Fruit fly (Drosophila melanogaster) whole organism, prepupa: ENCODE data around the gene osk.

Experiments
- Blimp-1 ChIP-seq: fragments of 200-800 bp; sonication (Bioruptor generic); optimal IDR thresholded peaks from 3 replicates; lab custom pipeline; 2017; ENCODE audit warnings: missing biosample characterization, missing genetic modification characterization, mild to moderate bottlenecking, moderate library complexity, missing genetic modification reagents
- CG10631 ChIP-seq: fragments of 200-800 bp; sonication (Bioruptor generic); optimal IDR thresholded peaks from 2 replicates; lab custom pipeline; 2016; ENCODE audit warnings: missing biosample characterization, missing genetic modification characterization
- CG11294 ChIP-seq: fragments of 200-800 bp; sonication (Bioruptor generic); IDR thresholded peaks from 2 replicates; pipeline ENCODE4 v1.3.6; 2022; ENCODE audit warnings: missing biosample characterization, missing genetic modification characterization
- CG11762 ChIP-seq: fragments of 200-800 bp; sonication (Bioruptor generic); optimal IDR thresholded peaks from 3 replicates; lab custom pipeline; 2016; ENCODE audit warnings: missing biosample characterization, missing genetic modification characterization; ENCODE audit not compliant: insufficient read depth
- CG11902 ChIP-seq: fragments of 200-800 bp; sonication (Bioruptor generic); optimal IDR thresholded peaks from 3 replicates; lab custom pipeline; 2016; ENCODE audit warnings: missing biosample characterization, missing genetic modification characterization
- CG15336 ChIP-seq: fragments of 200-800 bp; sonication (Bioruptor generic); IDR thresholded peaks from 2 replicates; pipeline ENCODE4 v1.3.6; 2022; ENCODE audit warnings: missing biosample characterization, missing genetic modification characterization
- CG1621 ChIP-seq: fragments of 200-800 bp; sonication (Bioruptor generic); optimal IDR thresholded peaks from 3 replicates; lab custom pipeline; 2018; ENCODE audit warnings: missing biosample characterization, mild to moderate bottlenecking, missing genetic modification characterization
- CG16779 ChIP-seq: fragments of 200-800 bp; sonication (Bioruptor generic); optimal IDR thresholded peaks from 3 replicates; lab custom pipeline; 2017; ENCODE audit warnings: missing biosample characterization, mild to moderate bottlenecking, missing genetic modification characterization
- CG3032 ChIP-seq: fragments of 200-800 bp; optimal IDR thresholded peaks from 2 replicates; lab custom pipeline; 2019; ENCODE audit warnings: missing biosample characterization, mild to moderate bottlenecking, missing genetic modification characterization, moderate library complexity
- CG31627 ChIP-seq: fragments of 200-800 bp; sonication (Bioruptor generic); optimal IDR thresholded peaks from 3 replicates; lab custom pipeline; 2016; ENCODE audit warnings: missing biosample characterization, missing genetic modification characterization
- CG4318 ChIP-seq: fragments of 200-800 bp; sonication (Bioruptor generic); optimal IDR thresholded peaks from 3 replicates; lab custom pipeline; 2017; ENCODE audit warnings: missing biosample characterization, mild to moderate bottlenecking, missing genetic modification characterization
- CG6276 ChIP-seq: fragments of 200-800 bp; sonication (Bioruptor generic); optimal IDR thresholded peaks from 2 replicates; lab custom pipeline; 2017; ENCODE audit warnings: missing biosample characterization, mild to moderate bottlenecking, missing genetic modification characterization
- CG6792 ChIP-seq: fragments of 200-800 bp; sonication (Bioruptor generic); optimal IDR thresholded peaks from 3 replicates; lab custom pipeline; 2016; ENCODE audit warnings: missing biosample characterization, missing genetic modification characterization
- CG6808 ChIP-seq: fragments of 200-800 bp; sonication (Bioruptor generic); optimal IDR thresholded peaks from 3 replicates; lab custom pipeline; 2017; ENCODE audit warnings: missing biosample characterization, missing genetic modification characterization, mild to moderate bottlenecking, moderate library complexity, missing genetic modification reagents
- CG6854 ChIP-seq: fragments of 200-800 bp; sonication (Bioruptor generic); optimal IDR thresholded peaks from 2 replicates; lab custom pipeline; 2017; ENCODE audit warnings: missing biosample characterization, mild to moderate bottlenecking, missing genetic modification characterization
- CG7368 ChIP-seq: fragments of 200-800 bp; sonication (Bioruptor generic); optimal IDR thresholded peaks from 3 replicates; lab custom pipeline; 2016; ENCODE audit warnings: missing biosample characterization, missing genetic modification characterization
- CG8119 ChIP-seq: fragments of 200-800 bp; sonication (Bioruptor generic); IDR thresholded peaks from 3 replicates; pipeline ENCODE4 v1.3.6; 2022; ENCODE audit warnings: missing biosample characterization, missing genetic modification characterization
- CG9139 ChIP-seq: fragments of 200-800 bp; sonication (Bioruptor generic); optimal IDR thresholded peaks from 3 replicates; lab custom pipeline; 2017; ENCODE audit warnings: missing biosample characterization, mild to moderate bottlenecking, missing genetic modification characterization
- Eip75B ChIP-seq: fragments of 200-800 bp; sonication (Bioruptor generic); optimal IDR thresholded peaks from 3 replicates; lab custom pipeline; 2016; ENCODE audit warnings: missing biosample characterization, missing genetic modification characterization
- Eip78C ChIP-seq: fragments of 200-800 bp; sonication (Bioruptor generic); peaks from one replicate; lab custom pipeline; 2016; ENCODE audit warnings: missing biosample characterization, missing genetic modification characterization
- Ets96B ChIP-seq: fragments of 200-800 bp; optimal IDR thresholded peaks from 2 replicates; lab custom pipeline; 2019; ENCODE audit warnings: missing biosample characterization, mild to moderate bottlenecking, missing genetic modification characterization, moderate library complexity
- Gug ChIP-seq: fragments of 200-800 bp; sonication (Bioruptor generic); IDR thresholded peaks from 2 replicates; pipeline ENCODE4 v1.3.6; 2022; ENCODE audit warnings: missing biosample characterization, missing genetic modification characterization
- Hr38 ChIP-seq: sonication (Bioruptor generic); optimal IDR thresholded peaks from 2 replicates; lab custom pipeline; 2016; ENCODE audit warnings: missing biosample characterization, missing genetic modification characterization
- Hr39 ChIP-seq: fragments of 200-800 bp; sonication (Bioruptor generic); optimal IDR thresholded peaks from 2 replicates; lab custom pipeline; 2016; ENCODE audit warnings: missing biosample characterization, missing genetic modification characterization
- Met ChIP-seq: fragments of 200-800 bp; sonication (Bioruptor generic); optimal IDR thresholded peaks from 3 replicates; lab custom pipeline; 2016; ENCODE audit warnings: missing biosample characterization, missing genetic modification characterization
- OdsH ChIP-seq: fragments of 200-800 bp; sonication (Bioruptor generic); optimal IDR thresholded peaks from 3 replicates; lab custom pipeline; 2016; ENCODE audit warnings: missing biosample characterization, missing genetic modification characterization
- Smox ChIP-seq: fragments of 200-800 bp; sonication (Bioruptor generic); optimal IDR thresholded peaks from 3 replicates; lab custom pipeline; 2016; ENCODE audit warnings: missing biosample characterization, missing genetic modification characterization
- Sox102F ChIP-seq: fragments of 200-800 bp; sonication (Bioruptor generic); optimal IDR thresholded peaks from 2 replicates; lab custom pipeline; 2016; ENCODE audit warnings: missing biosample characterization, mild to moderate bottlenecking, missing genetic modification characterization
- Sox14 ChIP-seq: fragments of 200-800 bp; sonication (Bioruptor generic); optimal IDR thresholded peaks from 3 replicates; lab custom pipeline; 2016; ENCODE audit warnings: missing biosample characterization, missing genetic modification characterization
- Sox15 ChIP-seq: fragments of 200-800 bp; sonication (Bioruptor generic); optimal IDR thresholded peaks from 3 replicates; lab custom pipeline; 2016; ENCODE audit warnings: missing biosample characterization, missing genetic modification characterization
- achi ChIP-seq: fragments of 200-800 bp; sonication (Bioruptor generic); optimal IDR thresholded peaks from 3 replicates; lab custom pipeline; 2016; ENCODE audit warnings: missing biosample characterization, missing genetic modification characterization
- acj6 ChIP-seq: fragments of 200-800 bp; sonication (Bioruptor generic); optimal IDR thresholded peaks from 3 replicates; lab custom pipeline; 2016; ENCODE audit warnings: missing biosample characterization, missing genetic modification characterization
- dac ChIP-seq: fragments of 200-800 bp; sonication (Bioruptor generic); optimal IDR thresholded peaks from 2 replicates; lab custom pipeline; 2017; ENCODE audit warnings: missing biosample characterization, mild to moderate bottlenecking, missing genetic modification characterization
- esn ChIP-seq: fragments of 200-800 bp; sonication (Bioruptor generic); optimal IDR thresholded peaks from 2 replicates; lab custom pipeline; 2016; ENCODE audit warnings: missing biosample characterization, mild to moderate bottlenecking, missing genetic modification characterization, moderate library complexity
- fd59A ChIP-seq: fragments of 200-800 bp; sonication (Bioruptor generic); optimal IDR thresholded peaks from 2 replicates; lab custom pipeline; 2017; ENCODE audit warnings: missing biosample characterization, mild to moderate bottlenecking, missing genetic modification characterization, missing genetic modification reagents
- fkh ChIP-seq: fragments of 200-800 bp; sonication (Bioruptor generic); optimal IDR thresholded peaks from 3 replicates; lab custom pipeline; 2017; ENCODE audit warnings: missing biosample characterization, mild to moderate bottlenecking, missing genetic modification characterization, moderate library complexity
- net ChIP-seq: fragments of 200-800 bp; sonication (Bioruptor generic); optimal IDR thresholded peaks from 3 replicates; lab custom pipeline; 2016; ENCODE audit warnings: missing biosample characterization, missing genetic modification characterization
- pdm3 ChIP-seq: fragments of 200-800 bp; sonication (Bioruptor generic); optimal IDR thresholded peaks from 3 replicates; lab custom pipeline; 2016; ENCODE audit warnings: missing biosample characterization, missing genetic modification characterization
- salr ChIP-seq, 2 experiments: fragments of 200-800 bp; sonication (Bioruptor generic); optimal IDR thresholded peaks; 3 replicates each; lab custom pipeline; 2016 to 2018; ENCODE audit warnings: missing biosample characterization in 2 of 2, missing genetic modification characterization in 2 of 2, mild to moderate bottlenecking in 1 of 2
- spab ChIP-seq: fragments of 200-800 bp; sonication (Bioruptor generic); optimal IDR thresholded peaks from 2 replicates; lab custom pipeline; 2017; ENCODE audit warnings: missing biosample characterization, mild to moderate bottlenecking, missing genetic modification characterization, missing genetic modification reagents
- svp ChIP-seq: fragments of 200-800 bp; sonication (Bioruptor generic); peaks from one replicate; lab custom pipeline; 2016; ENCODE audit warnings: missing biosample characterization, missing genetic modification characterization
- vri ChIP-seq: fragments of 200-800 bp; sonication (Bioruptor generic); optimal IDR thresholded peaks from 3 replicates; lab custom pipeline; 2016; ENCODE audit warnings: missing biosample characterization, mild to moderate bottlenecking, missing genetic modification characterization

osk gene

DNA sequence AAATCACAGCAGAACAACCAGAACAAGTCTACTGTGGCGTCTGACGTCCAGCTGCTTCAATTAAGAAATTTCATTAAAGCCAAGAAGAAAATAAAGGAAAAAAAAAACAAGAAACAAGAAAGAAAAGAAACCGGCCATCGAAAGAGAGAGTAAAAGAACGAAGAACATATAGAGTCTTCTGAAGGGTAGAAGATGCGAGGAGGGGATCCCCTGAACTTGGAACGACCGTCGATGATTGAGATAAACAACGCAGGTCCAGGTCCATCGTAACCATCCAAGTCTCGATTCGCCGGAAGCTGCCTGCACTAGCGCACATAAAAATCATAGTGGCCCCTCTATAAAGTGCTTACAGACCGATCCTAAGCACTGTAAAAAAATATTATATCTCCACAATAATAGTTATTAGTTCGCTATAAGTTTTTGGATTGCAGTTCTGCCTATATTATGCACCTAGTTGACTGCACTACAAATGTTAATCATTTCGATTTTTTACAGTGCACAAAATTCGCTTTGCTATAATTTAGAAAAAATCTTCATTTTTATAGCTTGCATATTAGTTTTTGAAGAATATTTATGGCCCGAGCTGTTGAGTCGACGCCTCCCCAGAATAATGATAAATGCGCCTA lies 12.2 kb upstream of the osk start (continued):
- TF ChIP-seq CG11762 (GFP tag; lab: Kevin White, UChicago): peak; percentile 28
- TF ChIP-seq Gug (GFP tag; lab: Robert Waterston, UW): peak; percentile 79
- TF ChIP-seq fd59A: peak; percentile 33
- TF ChIP-seq Sox102F: no peak
- TF ChIP-seq CG11294 (GFP tag; lab: Robert Waterston, UW): no peak
- TF ChIP-seq CG15336 (GFP tag; lab: Robert Waterston, UW): peak; percentile 37; the same call in 1 of the 2 replicates
- no peak for TF ChIP-seq CG6854
- TF ChIP-seq Blimp-1 (GFP tag; lab: Kevin White, UChicago): peak; percentile 36
- peak; percentile 64 for TF ChIP-seq pdm3 (GFP tag; lab: Kevin White, UChicago)
- peak; percentile 45; the same call in 1 of the 3 replicates for TF ChIP-seq CG8119 (GFP tag; lab: Robert Waterston, UW)
- peak; percentile 57 for TF ChIP-seq CG1621
- TF ChIP-seq Ets96B (tag; lab: Kevin White, UChicago): peak; percentile 71
- no peak for TF ChIP-seq Smox (GFP tag; lab: Kevin White, UChicago)
- TF ChIP-seq acj6: peak; percentile 63
- TF ChIP-seq CG9139 (GFP tag; lab: Kevin White, UChicago): peak; percentile 78
- no peak for TF ChIP-seq CG16779 (tag; lab: Kevin White, UChicago)
- peak; percentile 61 to 68 for TF ChIP-seq salr (GFP tag; optimal IDR thresholded peaks at IDR 0.05; lab: Kevin White, UChicago)
- TF ChIP-seq net: peak; percentile 8

DNA sequence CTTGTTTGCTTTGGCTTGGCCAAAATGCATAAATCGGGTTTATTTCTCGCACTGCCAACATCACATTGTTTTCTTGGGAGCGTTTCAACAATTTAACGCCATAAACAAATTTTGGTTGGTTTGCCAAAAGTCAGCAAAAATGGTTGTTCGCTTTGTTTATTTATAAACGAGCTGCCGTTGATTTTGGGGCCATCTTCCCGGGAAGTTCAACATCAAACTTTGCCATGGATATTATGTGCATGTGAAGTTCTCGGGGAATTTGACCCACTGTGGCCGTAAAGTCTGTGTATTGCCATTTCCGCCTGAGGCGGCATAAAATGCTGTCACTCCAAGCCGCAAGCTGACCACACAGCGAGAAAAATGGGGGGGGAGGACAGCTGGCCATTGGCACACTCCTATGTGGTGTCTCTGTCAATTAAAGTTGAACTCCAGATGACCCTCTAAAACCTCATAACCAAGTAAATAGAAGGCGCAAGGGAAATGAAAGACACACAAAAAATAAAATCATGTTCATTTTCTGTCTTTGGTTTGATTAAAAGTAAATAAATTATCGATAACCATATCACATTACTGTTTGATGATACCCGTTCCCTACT lies 11.1 kb upstream of the osk start:
- TF ChIP-seq Met (no peak), achi (GFP tag; lab: Kevin White, UChicago) (no peak), CG11902 (no peak), salr (GFP tag; optimal IDR thresholded peaks at IDR 0.05; lab: Kevin White, UChicago) (no peak), CG31627 (no peak), Eip78C (peak; percentile 1), Sox14 (no peak), Sox102F (no peak), esn (GFP tag; lab: Kevin White, UChicago) (no peak), CG6792 (GFP tag; lab: Kevin White, UChicago) (no peak), CG6276 (GFP tag; lab: Kevin White, UChicago) (no peak), Sox15 (GFP tag; lab: Kevin White, UChicago) (no peak), dac (GFP tag; lab: Kevin White, UChicago) (no peak), fkh (GFP tag; lab: Kevin White, UChicago) (peak; percentile 9), Hr38 (GFP tag; lab: Kevin White, UChicago) (no peak), CG16779 (tag; lab: Kevin White, UChicago) (no peak), Hr39 (GFP tag; lab: Kevin White, UChicago) (no peak), svp (GFP tag; lab: Kevin White, UChicago) (peak; percentile 53)

DNA sequence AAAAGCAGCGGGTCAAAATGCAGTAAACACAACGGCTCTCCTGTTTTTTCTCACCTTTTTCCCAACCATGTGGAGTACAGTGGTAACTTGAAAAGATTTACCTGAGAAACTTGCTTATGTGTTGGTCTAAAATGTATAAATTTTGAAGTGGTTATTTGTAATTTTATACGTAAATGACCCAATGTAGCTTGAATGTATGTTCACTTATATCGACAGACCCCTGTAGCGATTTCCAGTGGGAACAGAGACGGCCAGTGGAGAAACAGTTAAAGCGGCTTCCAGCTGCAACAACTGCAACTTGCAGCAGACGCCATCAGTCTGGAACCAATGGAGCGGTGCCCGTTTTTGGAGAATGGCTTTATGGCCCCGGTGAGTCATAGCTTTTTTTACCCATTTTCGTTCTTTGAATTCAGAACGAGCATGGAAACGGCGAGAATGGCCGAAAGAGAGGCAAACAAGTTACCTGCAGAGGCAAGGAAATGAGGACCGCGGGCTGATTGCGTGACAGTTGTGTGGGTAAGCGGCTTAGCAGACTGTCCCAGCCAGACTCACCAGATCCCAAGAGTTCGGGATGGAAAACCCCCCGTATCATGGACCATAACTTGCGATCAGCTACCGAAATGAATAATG lies 8.9 kb upstream of the osk start:
- TF ChIP-seq Met (peak; percentile 95), Smox (GFP tag; lab: Kevin White, UChicago) (peak; percentile 93), CG6854 (peak; percentile 96), spab (GFP tag; lab: Kevin White, UChicago) (peak; percentile 96), CG6792 (GFP tag; lab: Kevin White, UChicago) (peak; percentile 91), fkh (GFP tag; lab: Kevin White, UChicago) (no peak), OdsH (peak; percentile 90), CG3032 (tag; lab: Kevin White, UChicago) (peak; percentile 94), esn (GFP tag; lab: Kevin White, UChicago) (peak; percentile 95), Eip75B (GFP tag; lab: Kevin White, UChicago) (peak; percentile 93), Sox15 (GFP tag; lab: Kevin White, UChicago) (peak; percentile 78), CG11902 (peak; percentile 89), Eip78C (peak; percentile 97), CG6808 (GFP tag; lab: Kevin White, UChicago) (peak; percentile 86), CG7368 (GFP tag; lab: Kevin White, UChicago) (peak; percentile 93), Sox14 (peak; percentile 92), CG11762 (GFP tag; lab: Kevin White, UChicago) (peak; percentile 79), CG8119 (GFP tag; lab: Robert Waterston, UW) (peak; percentile 82), Blimp-1 (GFP tag; lab: Kevin White, UChicago) (peak; percentile 87), Sox102F (peak; percentile 96), CG10631 (GFP tag; lab: Kevin White, UChicago) (peak; percentile 86), vri (GFP tag; lab: Kevin White, UChicago) (peak; percentile 90), salr (GFP tag; optimal IDR thresholded peaks at IDR 0.05; lab: Kevin White, UChicago) (peak; percentile 76 to 81), CG11294 (GFP tag; lab: Robert Waterston, UW) (peak; percentile 52; the same call in 1 of the 2 replicates), CG9139 (GFP tag; lab: Kevin White, UChicago) (peak; percentile 94), CG4318 (GFP tag; lab: Kevin White, UChicago) (peak; percentile 70), CG31627 (peak; percentile 92), net (peak; percentile 87)
